Fruit fly (Drosophila melanogaster) whole organism, embryonic: ENCODE data around the gene Ugt37A3.

Source experiments
- B-H1 ChIP-seq: fragments of 200-800 bp; sonication (Bioruptor generic); IDR thresholded peaks from 3 replicates; pipeline ENCODE4 v1.3.6; 2022; ENCODE audit warnings: missing biosample characterization, missing genetic modification characterization
- C15 ChIP-seq: fragments of 200-800 bp; sonication (Bioruptor generic); IDR thresholded peaks from 3 replicates; pipeline ENCODE4 v1.3.6; 2022; ENCODE audit warnings: missing biosample characterization, missing genetic modification characterization
- CG13123 ChIP-seq: fragments of 200-800 bp; sonication (Bioruptor generic); optimal IDR thresholded peaks from 2 replicates; lab custom pipeline; 2016; ENCODE audit warnings: missing biosample characterization, missing genetic modification characterization
- CG13424 ChIP-seq: fragments of 200-800 bp; sonication (Bioruptor generic); optimal IDR thresholded peaks from 2 replicates; lab custom pipeline; 2019; ENCODE audit warnings: missing biosample characterization, mild to moderate bottlenecking, missing genetic modification characterization, moderate library complexity
- CG13894 ChIP-seq: fragments of 200-800 bp; sonication (Bioruptor generic); optimal IDR thresholded peaks from 3 replicates; lab custom pipeline; 2018; ENCODE audit warnings: missing biosample characterization, mild to moderate bottlenecking, missing genetic modification characterization, moderate library complexity
- CG14710 ChIP-seq: fragments of 200-800 bp; sonication (Bioruptor generic); optimal IDR thresholded peaks from 3 replicates; lab custom pipeline; 2019; ENCODE audit warnings: missing biosample characterization, mild to moderate bottlenecking, missing genetic modification characterization, moderate library complexity
- CG1647 ChIP-seq: fragments of 200-800 bp; sonication (Bioruptor generic); optimal IDR thresholded peaks from 3 replicates; lab custom pipeline; 2016; ENCODE audit warnings: missing biosample characterization, missing genetic modification characterization
- CG16813 ChIP-seq: fragments of 200-800 bp; sonication (Bioruptor generic); IDR thresholded peaks from 3 replicates; pipeline ENCODE4 v1.3.6; 2022; ENCODE audit warnings: missing biosample characterization, missing genetic modification characterization; ENCODE audit not compliant: partially characterized antibody
- CG18599 ChIP-seq: fragments of 200-800 bp; sonication (Bioruptor generic); optimal IDR thresholded peaks from 3 replicates; lab custom pipeline; 2017; ENCODE audit warnings: missing biosample characterization, missing genetic modification characterization, mild to moderate bottlenecking, moderate library complexity, missing genetic modification reagents
- CG18764 ChIP-seq: fragments of 200-800 bp; sonication (Bioruptor generic); optimal IDR thresholded peaks from 3 replicates; lab custom pipeline; 2016; ENCODE audit warnings: missing biosample characterization, missing genetic modification characterization
- CG2120 ChIP-seq: fragments of 200-800 bp; sonication (Bioruptor generic); optimal IDR thresholded peaks from 3 replicates; lab custom pipeline; 2016; ENCODE audit warnings: missing biosample characterization, missing genetic modification characterization
- CG2875 ChIP-seq: fragments of 200-800 bp; sonication (Bioruptor generic); optimal IDR thresholded peaks from 2 replicates; lab custom pipeline; 2017; ENCODE audit warnings: missing biosample characterization, mild to moderate bottlenecking, missing genetic modification characterization, missing genetic modification reagents
- CG31388 ChIP-seq: fragments of 200-800 bp; sonication (Bioruptor generic); optimal IDR thresholded peaks from 2 replicates; lab custom pipeline; 2016; ENCODE audit warnings: missing biosample characterization, missing genetic modification characterization
- CG8281 ChIP-seq: fragments of 200-800 bp; sonication (Bioruptor generic); optimal IDR thresholded peaks from 2 replicates; lab custom pipeline; 2018; ENCODE audit warnings: missing biosample characterization, mild to moderate bottlenecking, missing genetic modification characterization, moderate library complexity
- CG9437 ChIP-seq: fragments of 200-800 bp; sonication (Bioruptor generic); optimal IDR thresholded peaks from 2 replicates; lab custom pipeline; 2018; ENCODE audit warnings: missing biosample characterization, mild to moderate bottlenecking, missing genetic modification characterization
- Doc3 ChIP-seq: fragments of 200-800 bp; sonication (Bioruptor generic); IDR thresholded peaks from 3 replicates; pipeline ENCODE4 v1.3.6; 2022; ENCODE audit warnings: missing biosample characterization, missing genetic modification characterization; ENCODE audit not compliant: partially characterized antibody
- Gsc ChIP-seq: fragments of 200-800 bp; sonication (Bioruptor generic); IDR thresholded peaks from 2 replicates; pipeline ENCODE4 v1.3.6; 2022; ENCODE audit warnings: missing biosample characterization, missing genetic modification characterization
- H2.0 ChIP-seq: fragments of 200-800 bp; sonication (Bioruptor generic); IDR thresholded peaks from 2 replicates; pipeline ENCODE4 v1.3.6; 2022; ENCODE audit warnings: missing biosample characterization, missing genetic modification characterization
- Hand ChIP-seq: fragments of 200-800 bp; sonication (Bioruptor generic); optimal IDR thresholded peaks from 2 replicates; lab custom pipeline; 2017; ENCODE audit warnings: mild to moderate bottlenecking, missing biosample characterization, missing genetic modification reagents, missing genetic modification characterization
- Kr ChIP-seq: fragments of 200-800 bp; sonication (Bioruptor generic); optimal IDR thresholded peaks from 2 replicates; lab custom pipeline; 2017; ENCODE audit warnings: missing biosample characterization, mild to moderate bottlenecking, missing genetic modification characterization
- Rfx ChIP-seq: fragments of 200-800 bp; sonication (Bioruptor generic); IDR thresholded peaks from 2 replicates; pipeline ENCODE4 v1.3.6; 2022; ENCODE audit warnings: missing biosample characterization, missing genetic modification characterization
- ab ChIP-seq: fragments of 200-800 bp; sonication (Bioruptor generic); optimal IDR thresholded peaks from 2 replicates; lab custom pipeline; 2016; ENCODE audit warnings: missing biosample characterization, missing genetic modification characterization
- ara ChIP-seq: fragments of 200-800 bp; sonication (Bioruptor generic); IDR thresholded peaks from 2 replicates; pipeline ENCODE4 v1.3.6; 2022; ENCODE audit warnings: missing biosample characterization, missing genetic modification characterization
- az2 ChIP-seq: fragments of 200-800 bp; sonication (Bioruptor generic); optimal IDR thresholded peaks from 3 replicates; lab custom pipeline; 2016; ENCODE audit warnings: missing biosample characterization, missing genetic modification characterization
- cad ChIP-seq: fragments of >200 bp; optimal IDR thresholded peaks from 2 replicates; lab custom pipeline; 2017; ENCODE audit warnings: missing biosample characterization, missing genetic modification characterization
- cg ChIP-seq: fragments of 200-800 bp; sonication (Bioruptor generic); optimal IDR thresholded peaks from 3 replicates; lab custom pipeline; 2019; ENCODE audit warnings: missing biosample characterization, mild to moderate bottlenecking, missing genetic modification characterization, moderate library complexity
- chinmo ChIP-seq: fragments of 200-800 bp; sonication (Bioruptor generic); IDR thresholded peaks from 4 replicates; pipeline ENCODE4 v1.3.6; 2022; ENCODE audit warnings: missing biosample characterization, missing genetic modification characterization; ENCODE audit not compliant: partially characterized antibody
- crol ChIP-seq: fragments of 200-800 bp; sonication (Bioruptor generic); IDR thresholded peaks from 2 replicates; pipeline ENCODE4 v1.3.6; 2022; ENCODE audit warnings: missing biosample characterization, missing genetic modification characterization
- danr ChIP-seq: fragments of 200-800 bp; sonication (Bioruptor generic); IDR thresholded peaks from 2 replicates; pipeline ENCODE4 v1.3.6; 2022; ENCODE audit warnings: missing biosample characterization, missing genetic modification characterization
- dmrt11E ChIP-seq: fragments of 200-800 bp; sonication (Bioruptor generic); optimal IDR thresholded peaks from 3 replicates; lab custom pipeline; 2018; ENCODE audit warnings: missing biosample characterization, mild to moderate bottlenecking, missing genetic modification characterization, moderate library complexity
- dysf ChIP-seq: fragments of 200-800 bp; sonication (Bioruptor generic); IDR thresholded peaks from 3 replicates; pipeline ENCODE4 v1.3.6; 2022; ENCODE audit warnings: missing biosample characterization, missing genetic modification characterization
- eyg ChIP-seq: fragments of 200-800 bp; sonication (Bioruptor generic); optimal IDR thresholded peaks from 3 replicates; lab custom pipeline; 2016; ENCODE audit warnings: missing biosample characterization, missing genetic modification characterization
- fru ChIP-seq: fragments of >200 bp; optimal IDR thresholded peaks from 2 replicates; lab custom pipeline; 2017
- hbn ChIP-seq: fragments of 200-800 bp; sonication (Bioruptor generic); IDR thresholded peaks from 2 replicates; pipeline ENCODE4 v1.3.6; 2022; ENCODE audit warnings: missing biosample characterization, missing genetic modification characterization; ENCODE audit not compliant: partially characterized antibody
- lbe ChIP-seq: fragments of 200-800 bp; sonication (Bioruptor generic); optimal IDR thresholded peaks from 2 replicates; lab custom pipeline; 2016; ENCODE audit warnings: missing biosample characterization, mild to moderate bottlenecking, missing genetic modification characterization
- luna ChIP-seq: fragments of 200-800 bp; sonication (Bioruptor generic); optimal IDR thresholded peaks from 2 replicates; lab custom pipeline; 2016; ENCODE audit warnings: missing biosample characterization, missing genetic modification characterization
- mld ChIP-seq: fragments of 200-800 bp; sonication (Bioruptor generic); IDR thresholded peaks from 3 replicates; pipeline ENCODE4 v1.3.6; 2022; ENCODE audit warnings: missing biosample characterization, missing genetic modification characterization; ENCODE audit not compliant: partially characterized antibody
- nerfin-2 ChIP-seq: fragments of 200-800 bp; sonication (Bioruptor generic); IDR thresholded peaks from 2 replicates; pipeline ENCODE4 v1.3.6; 2022; ENCODE audit warnings: missing biosample characterization, missing genetic modification characterization; ENCODE audit not compliant: partially characterized antibody
- nmo ChIP-seq: fragments of 200-800 bp; sonication (Bioruptor generic); optimal IDR thresholded peaks from 2 replicates; lab custom pipeline; 2018; ENCODE audit warnings: missing biosample characterization, mild to moderate bottlenecking, missing genetic modification characterization, moderate library complexity
- org-1 ChIP-seq: fragments of 200-800 bp; sonication (Bioruptor generic); optimal IDR thresholded peaks from 2 replicates; lab custom pipeline; 2017; ENCODE audit warnings: missing biosample characterization, missing genetic modification characterization
- peb ChIP-seq: fragments of 200-800 bp; sonication (Bioruptor generic); IDR thresholded peaks from 2 replicates; pipeline ENCODE4 v1.3.6; 2022; ENCODE audit warnings: missing biosample characterization, missing genetic modification characterization
- prd ChIP-seq, 3 experiments: fragments of >200 bp in 2 of 3; fragments of 200-800 bp in 1 of 3; sonication (Bioruptor generic) in 1 of 3; optimal IDR thresholded peaks in 2 of 3; IDR thresholded peaks in 1 of 3; 2 replicates in 2 of 3; 3 replicates in 1 of 3; pipeline versions ENCODE4 v1.3.6 to Lab custom; 2017 to 2022; ENCODE audit warnings: missing biosample characterization in 1 of 3, missing genetic modification characterization in 1 of 3
- ranshi ChIP-seq: fragments of 200-800 bp; sonication (Bioruptor generic); IDR thresholded peaks from 2 replicates; pipeline ENCODE4 v1.3.6; 2022; ENCODE audit warnings: missing biosample characterization, missing genetic modification characterization
- run ChIP-seq: fragments of 200-800 bp; sonication (Bioruptor generic); optimal IDR thresholded peaks from 3 replicates; lab custom pipeline; 2018; ENCODE audit warnings: missing biosample characterization, mild to moderate bottlenecking, missing genetic modification characterization
- sens ChIP-seq: fragments of 200-800 bp; sonication (Bioruptor generic); peaks from one replicate; lab custom pipeline; 2016; ENCODE audit warnings: missing biosample characterization, missing genetic modification characterization
- sens-2 ChIP-seq: fragments of 200-800 bp; sonication (Bioruptor generic); IDR thresholded peaks from 2 replicates; pipeline ENCODE4 v1.3.6; 2022; ENCODE audit warnings: missing biosample characterization, missing genetic modification characterization
- slbo ChIP-seq: fragments of 200-800 bp; sonication (Bioruptor generic); IDR thresholded peaks from 2 replicates; pipeline ENCODE4 v1.3.6; 2022; ENCODE audit warnings: missing biosample characterization, missing genetic modification characterization
- so ChIP-seq: fragments of 200-800 bp; sonication (Bioruptor generic); IDR thresholded peaks from 3 replicates; pipeline ENCODE4 v1.3.6; 2022; ENCODE audit warnings: missing biosample characterization, missing genetic modification characterization
- ttk ChIP-seq: fragments of 200-800 bp; sonication (Bioruptor generic); IDR thresholded peaks from 2 replicates; pipeline ENCODE4 v2.1.2; 2022; ENCODE audit warnings: missing biosample characterization, missing genetic modification characterization
- z ChIP-seq: fragments of 200-800 bp; sonication (Bioruptor generic); IDR thresholded peaks from 3 replicates; pipeline ENCODE4 v1.3.6; 2022; ENCODE audit warnings: missing biosample characterization, missing genetic modification characterization

Gene Ugt37A3

dm6 chr3R:12719627-12720343 lies 23.7 kb downstream of the Ugt37A3 start (continued):
- peak; percentile 50 for TF ChIP-seq CG13424 (tag; lab: Kevin White, UChicago)
- no peak for TF ChIP-seq B-H1 (GFP tag; lab: Robert Waterston, UW)
- no peak for TF ChIP-seq ab (GFP tag; lab: Kevin White, UChicago)
- TF ChIP-seq CG13123 (GFP tag; lab: Kevin White, UChicago) = no peak
- TF ChIP-seq slbo = peak; percentile 34; the same call in 1 of the 2 replicates
- no peak for TF ChIP-seq Doc3 (GFP tag; lab: Robert Waterston, UW)
- TF ChIP-seq CG13894 (tag; lab: Kevin White, UChicago) = peak; percentile 94
- peak; percentile 36 for TF ChIP-seq nmo (GFP tag; lab: Kevin White, UChicago)
- TF ChIP-seq Hand (GFP tag; lab: Kevin White, UChicago) = no peak
- TF ChIP-seq eyg (GFP tag; lab: Kevin White, UChicago) = no peak
- no peak for TF ChIP-seq ranshi
- no peak for TF ChIP-seq z
- TF ChIP-seq CG31388 (GFP tag; lab: Kevin White, UChicago) = no peak
- no peak for TF ChIP-seq hbn
- TF ChIP-seq CG8281 (tag; lab: Kevin White, UChicago) = peak; percentile 28
- no peak for TF ChIP-seq so (GFP tag; lab: Robert Waterston, UW)
- no peak for TF ChIP-seq ttk (GFP tag; lab: Robert Waterston, UW)
- TF ChIP-seq crol (GFP tag; lab: Robert Waterston, UW) = no peak
- peak; percentile 18 for TF ChIP-seq org-1 (GFP tag; lab: Kevin White, UChicago)
- no peak for TF ChIP-seq CG16813 (GFP tag; lab: Robert Waterston, UW)
- no peak for TF ChIP-seq mld (GFP tag; lab: Robert Waterston, UW)
- TF ChIP-seq run = no peak
- peak; percentile 79 for TF ChIP-seq CG18599 (GFP tag; lab: Kevin White, UChicago)
- TF ChIP-seq CG2875 (GFP tag; lab: Kevin White, UChicago) = no peak
- no peak for TF ChIP-seq Rfx (GFP tag; lab: Robert Waterston, UW)
- TF ChIP-seq CG14710 (tag; lab: Kevin White, UChicago) = peak; percentile 3
- no peak for TF ChIP-seq prd (optimal IDR thresholded peaks at IDR 0.05; lab: Kevin White, UChicago)
- TF ChIP-seq prd (GFP tag; IDR thresholded peaks at IDR 0.05; lab: Robert Waterston, UW) = no peak
- 0 out of 4 replicates have a peak, but pooled peaks have one; percentile 79 for TF ChIP-seq chinmo (GFP tag; lab: Robert Waterston, UW)
- peak; percentile 35 for TF ChIP-seq luna (GFP tag; lab: Kevin White, UChicago)
- no peak for TF ChIP-seq fru (lab: Kevin White, UChicago)
- TF ChIP-seq H2.0 (GFP tag; lab: Robert Waterston, UW) = 0 out of 2 replicates have a peak, but pooled peaks have one; percentile 9
- TF ChIP-seq dysf (GFP tag; lab: Robert Waterston, UW) = peak; percentile 47; the same call in 1 of the 3 replicates
- TF ChIP-seq sens (GFP tag; lab: Kevin White, UChicago) = no peak
- no peak for TF ChIP-seq nerfin-2 (GFP tag; lab: Robert Waterston, UW)
- no peak for TF ChIP-seq CG1647 (GFP tag; lab: Kevin White, UChicago)
- no peak for TF ChIP-seq Gsc (GFP tag; lab: Robert Waterston, UW)
- no peak for TF ChIP-seq danr (GFP tag; lab: Robert Waterston, UW)
- TF ChIP-seq peb (GFP tag; lab: Robert Waterston, UW) = no peak
- TF ChIP-seq az2 (GFP tag; lab: Kevin White, UChicago) = no peak
- peak; percentile 67 for TF ChIP-seq cg (GFP tag; lab: Kevin White, UChicago)
- no peak for TF ChIP-seq ara
- TF ChIP-seq sens-2 (GFP tag; lab: Robert Waterston, UW) = no peak
- TF ChIP-seq Kr = no peak
- TF ChIP-seq lbe (GFP tag; lab: Kevin White, UChicago) = peak; percentile 60
- peak; percentile 26 for TF ChIP-seq CG9437 (GFP tag; lab: Kevin White, UChicago)
- no peak for TF ChIP-seq cad (GFP tag; lab: Kevin White, UChicago)
- no peak for TF ChIP-seq CG18764 (GFP tag; lab: Kevin White, UChicago)
- no peak for TF ChIP-seq dmrt11E (tag; lab: Kevin White, UChicago)
- TF ChIP-seq C15 (GFP tag; lab: Robert Waterston, UW) = no peak
- TF ChIP-seq CG2120 (GFP tag; lab: Kevin White, UChicago) = no peak
